Fruit fly (Drosophila melanogaster): ENCODE measurements around the gene gwl.

The gwl gene

DNA sequence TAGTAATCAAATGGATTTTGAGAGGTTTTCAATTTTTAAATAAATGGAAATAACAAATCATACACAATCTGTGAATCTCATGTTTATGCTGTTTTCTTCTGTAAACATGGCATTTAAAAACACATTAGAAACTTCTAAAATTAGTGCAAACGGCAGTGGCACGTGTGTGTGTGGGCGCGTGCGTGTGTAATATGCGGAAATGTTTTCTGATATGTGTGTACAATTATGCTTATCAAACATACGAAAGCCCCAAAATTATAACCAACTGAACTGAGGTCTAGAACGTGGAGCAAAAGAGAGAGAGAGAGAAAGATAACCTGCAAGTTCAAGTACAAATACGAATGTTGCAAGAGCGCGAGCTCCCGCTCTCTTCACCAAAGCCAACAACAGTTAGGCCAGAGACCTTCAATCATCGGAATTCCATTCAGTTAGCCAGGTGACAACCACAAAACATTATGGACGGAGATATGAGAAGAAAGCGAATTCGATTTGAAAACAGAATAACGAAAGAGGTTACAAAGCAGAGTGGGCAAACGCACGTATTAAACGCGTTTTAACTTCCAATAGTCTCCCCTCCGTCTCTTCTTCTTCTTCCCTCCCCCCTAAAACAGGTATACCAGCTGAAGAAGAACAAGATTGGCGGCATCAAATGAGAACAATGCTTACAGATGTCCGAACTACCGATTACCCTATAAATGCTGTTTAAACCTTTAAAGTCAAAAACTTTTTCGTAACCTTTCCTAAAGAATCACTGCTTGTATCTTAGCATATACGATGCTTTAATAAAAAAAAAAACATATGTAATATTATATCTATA lies 4.9 kb upstream of the gwl start (continued):
- peak; percentile 91 for TF ChIP-seq ro (GFP tag; IDR thresholded peaks at IDR 0.05)
- TF ChIP-seq usp (GFP tag; optimal IDR thresholded peaks at IDR 0.05), result no peak
- TF ChIP-seq CG8388 (GFP tag; optimal IDR thresholded peaks at IDR 0.05), result peak; percentile 94
- TF ChIP-seq Atf3 (GFP tag; optimal IDR thresholded peaks at IDR 0.05), result peak; percentile 54
- peak; percentile 96 for TF ChIP-seq Sox100B (GFP tag; optimal IDR thresholded peaks at IDR 0.05)
- peak; percentile 91 for TF ChIP-seq org-1 (GFP tag; optimal IDR thresholded peaks at IDR 0.05)
- TF ChIP-seq Dp (GFP tag; optimal IDR thresholded peaks at IDR 0.05), result peak; percentile 10
- peak; percentile 96 for TF ChIP-seq CG10147 (GFP tag; optimal IDR thresholded peaks at IDR 0.05)
- peak; percentile 98 for TF ChIP-seq CG7839 (tag; optimal IDR thresholded peaks at IDR 0.05)
- peak; percentile 88 for TF ChIP-seq dmrt11E (tag; optimal IDR thresholded peaks at IDR 0.05)
- TF ChIP-seq Dek (tag; optimal IDR thresholded peaks at IDR 0.05), result peak; percentile 96
- TF ChIP-seq dm (GFP tag; optimal IDR thresholded peaks at IDR 0.05), result peak; percentile 68
- TF ChIP-seq sisA (GFP tag; IDR thresholded peaks at IDR 0.05), result peak; percentile 95
- TF ChIP-seq jing (GFP tag; optimal IDR thresholded peaks at IDR 0.05), result peak; percentile 90
- peak; percentile 94 for TF ChIP-seq tio (GFP tag; optimal IDR thresholded peaks at IDR 0.05)
- TF ChIP-seq CG13775 (GFP tag; optimal IDR thresholded peaks at IDR 0.05), result peak; percentile 95
- TF ChIP-seq Myb (GFP tag; optimal IDR thresholded peaks at IDR 0.05), result peak; percentile 44
- peak; percentile 79 for TF ChIP-seq tx (GFP tag; optimal IDR thresholded peaks at IDR 0.05)
- TF ChIP-seq vvl (GFP tag; IDR thresholded peaks at IDR 0.05), result peak; percentile 98
- TF ChIP-seq CG18262 (tag; optimal IDR thresholded peaks at IDR 0.05), result peak; percentile 97
- TF ChIP-seq NK7.1 (GFP tag; optimal IDR thresholded peaks at IDR 0.05), result peak; percentile 72
- TF ChIP-seq Sox102F (GFP tag; optimal IDR thresholded peaks at IDR 0.05), result peak; percentile 96
- peak; percentile 97 for TF ChIP-seq CG12659 (GFP tag; optimal IDR thresholded peaks at IDR 0.05)
- peak; percentile 97 for TF ChIP-seq Med (GFP tag)
- TF ChIP-seq Rx (GFP tag; IDR thresholded peaks at IDR 0.05), result peak; percentile 90
- peak; percentile 66 for TF ChIP-seq Dad (GFP tag; optimal IDR thresholded peaks at IDR 0.05)
- TF ChIP-seq Nf-YA (GFP tag; IDR thresholded peaks at IDR 0.05), result peak; percentile 95
- peak; percentile 37 for TF ChIP-seq stwl (tag; optimal IDR thresholded peaks at IDR 0.05)
- TF ChIP-seq CG11723 (GFP tag; optimal IDR thresholded peaks at IDR 0.05), result peak; percentile 92
- peak; percentile 64 to 89 for TF ChIP-seq Pdp1 (GFP tag; optimal IDR thresholded peaks at IDR 0.05)
- peak; percentile 98 for TF ChIP-seq Atf6 (GFP tag; IDR thresholded peaks at IDR 0.05)
- TF ChIP-seq crp (GFP tag; optimal IDR thresholded peaks at IDR 0.05), result peak in 1 of 2 experiments; percentile 62
- TF ChIP-seq CG13287 (GFP tag; IDR thresholded peaks at IDR 0.05; ENCODE audit: partially characterized antibody), result no peak; the same call in 1 of the 2 replicates
- no peak for TF ChIP-seq HLH4C (GFP tag; IDR thresholded peaks at IDR 0.05; ENCODE audit: partially characterized antibody)
- peak; percentile 55 for TF ChIP-seq CG34376 (GFP tag; optimal IDR thresholded peaks at IDR 0.05)
- peak; percentile 96 for TF ChIP-seq wdn (GFP tag; IDR thresholded peaks at IDR 0.05)
- TF ChIP-seq chm (GFP tag; IDR thresholded peaks at IDR 0.05), result peak; percentile 95
- TF ChIP-seq MESR4 (GFP tag; optimal IDR thresholded peaks at IDR 0.05), result peak; percentile 52
- TF ChIP-seq Fer2 (tag; optimal IDR thresholded peaks at IDR 0.05), result peak; percentile 94
- TF ChIP-seq CG18476 (GFP tag; optimal IDR thresholded peaks at IDR 0.05), result peak; percentile 96
- TF ChIP-seq CG32767 (GFP tag; IDR thresholded peaks at IDR 0.05), result peak; percentile 94
- peak; percentile 96 for TF ChIP-seq ind (GFP tag; optimal IDR thresholded peaks at IDR 0.05)
- TF ChIP-seq gt (GFP tag; IDR thresholded peaks at IDR 0.05), result peak; percentile 85
- no peak for TF ChIP-seq Scr (GFP tag; IDR thresholded peaks at IDR 0.05; ENCODE audit: partially characterized antibody)
- peak; percentile 98 for TF ChIP-seq al (GFP tag; IDR thresholded peaks at IDR 0.05)
- peak; percentile 92 for TF ChIP-seq jigr1 (GFP tag; IDR thresholded peaks at IDR 0.05)
- TF ChIP-seq CG8924 (tag; optimal IDR thresholded peaks at IDR 0.05), result peak; percentile 98
- peak; percentile 91 for TF ChIP-seq nerfin-1 (tag; optimal IDR thresholded peaks at IDR 0.05)
